Fruit fly (Drosophila melanogaster) Kc167 (cell line): ENCODE data around the gene dmrt99B.

Experiments used
- Myc ChIP-seq: fragments of >200 bp; optimal IDR thresholded peaks from 2 replicates; lab custom pipeline; 2017; ENCODE audit warnings: missing external identifiers
- Sin3A ChIP-seq: fragments of >200 bp; optimal IDR thresholded peaks from 2 replicates; lab custom pipeline; 2018; ENCODE audit warnings: missing external identifiers
- h ChIP-seq: fragments of >200 bp; optimal IDR thresholded peaks from 3 replicates; lab custom pipeline; 2018; ENCODE audit warnings: missing external identifiers
- insv ChIP-seq: fragments of >200 bp; optimal IDR thresholded peaks from 3 replicates; lab custom pipeline; 2018; ENCODE audit warnings: missing external identifiers
- psq ChIP-seq: fragments of >200 bp; optimal IDR thresholded peaks from 2 replicates; lab custom pipeline; 2017; ENCODE audit warnings: missing external identifiers
- ttk ChIP-seq: sonication (Bioruptor generic); optimal IDR thresholded peaks from 2 replicates; lab custom pipeline; 2017; ENCODE audit warnings: missing external identifiers

dm6 chr3R:29671060-29671707 lies 21.2 kb upstream of the dmrt99B start, which contains the start of gene Obp99a:
- no peak for TF ChIP-seq h (lab: Kevin White, UChicago)
- TF ChIP-seq psq: no peak
- no peak for TF ChIP-seq insv (lab: Kevin White, UChicago)
- no peak for TF ChIP-seq Sin3A
- TF ChIP-seq Myc (lab: Kevin White, UChicago): no peak
- no peak for TF ChIP-seq ttk (lab: Kevin White, UChicago)
